Worm (Caenorhabditis elegans): ENCODE measurements around the gene K11H12.1.

ce11 chrIV:649365-649764 lies 3.9 kb downstream of the K11H12.1 start, which contains the start of gene K11H12.9:
- no peak for TF ChIP-seq dpl-1 (GFP tag; optimal IDR thresholded peaks at IDR 0.05)
- no peak for TF ChIP-seq fkh-10 (GFP tag; optimal IDR thresholded peaks at IDR 0.05)
- TF ChIP-seq egl-27 (tag; optimal IDR thresholded peaks at IDR 0.05), result no peak
- no peak for TF ChIP-seq irx-1 (tag; optimal IDR thresholded peaks at IDR 0.05)
- TF ChIP-seq snpc-4 (tag; optimal IDR thresholded peaks at IDR 0.05), result no peak
- TF ChIP-seq lin-15B (tag; optimal IDR thresholded peaks at IDR 0.05), result no peak
- no peak for TF ChIP-seq ztf-11 (tag; optimal IDR thresholded peaks at IDR 0.05)
- no peak for TF ChIP-seq elt-3 (tag; optimal IDR thresholded peaks at IDR 0.05)
